Worm (Caenorhabditis elegans) whole organism, mixed stage, embryonic: ENCODE measurements around the gene D2023.4.
A peak's percentile ranks its signal among the peaks of the same experiment; 100 is the strongest.

Experiments
- M03D4.4 ChIP-seq: sonication (generic microtip); optimal IDR thresholded peaks from 2 replicates; lab custom pipeline; 2017; ENCODE audit warnings: mild to moderate bottlenecking, missing genetic modification characterization, missing compliant biosample characterization
- blmp-1 ChIP-seq: fragments of 150-350 bp; optimal IDR thresholded peaks from 2 replicates; lab custom pipeline; 2014; ENCODE audit warnings: missing biosample characterization, missing genetic modification characterization
- ceh-39 ChIP-seq: fragments of 150-350 bp; optimal IDR thresholded peaks from 2 replicates; lab custom pipeline; 2014; ENCODE audit warnings: missing biosample characterization, missing genetic modification characterization
- ceh-83 ChIP-seq: fragments of 200-800 bp; sonication (Bioruptor generic); optimal IDR thresholded peaks from 2 replicates; lab custom pipeline; 2018; ENCODE audit warnings: mild to moderate bottlenecking, missing genetic modification characterization, missing compliant biosample characterization
- ces-1 ChIP-seq: fragments of 150-350 bp; optimal IDR thresholded peaks from 2 replicates; lab custom pipeline; 2014; ENCODE audit warnings: missing biosample characterization, missing genetic modification reagents, missing genetic modification characterization
- cnd-1 ChIP-seq: fragments of 200-800 bp; sonication (Bioruptor generic); optimal IDR thresholded peaks from 2 replicates; lab custom pipeline; 2018; ENCODE audit warnings: mild to moderate bottlenecking, missing genetic modification characterization, missing compliant biosample characterization
- drap-1 ChIP-seq: fragments of 200-800 bp; sonication (Bioruptor generic); optimal IDR thresholded peaks from 3 replicates; lab custom pipeline; 2018; ENCODE audit warnings: mild to moderate bottlenecking, missing genetic modification characterization, missing compliant biosample characterization
- elt-1 ChIP-seq: sonication (generic microtip); optimal IDR thresholded peaks from 2 replicates; lab custom pipeline; 2017; ENCODE audit warnings: missing genetic modification characterization, mild to moderate bottlenecking, missing compliant biosample characterization, antibody characterized with exemption, moderate library complexity, borderline replicate concordance; ENCODE audit not compliant: insufficient read depth
- elt-3 ChIP-seq: fragments of 150-350 bp; optimal IDR thresholded peaks from 2 replicates; lab custom pipeline; 2014; ENCODE audit warnings: missing biosample characterization, missing genetic modification characterization
- flh-1 ChIP-seq: fragments of 200-800 bp; sonication (Bioruptor generic); optimal IDR thresholded peaks from 2 replicates; lab custom pipeline; 2018; ENCODE audit warnings: mild to moderate bottlenecking, missing genetic modification characterization, moderate library complexity, missing compliant biosample characterization
- ham-2 ChIP-seq: fragments of 200-800 bp; sonication (Bioruptor generic); optimal IDR thresholded peaks from 2 replicates; lab custom pipeline; 2018; ENCODE audit warnings: mild to moderate bottlenecking, missing genetic modification characterization, missing compliant biosample characterization
- hlh-1 ChIP-seq: fragments of 150-350 bp; optimal IDR thresholded peaks from 2 replicates; lab custom pipeline; 2014; ENCODE audit warnings: missing biosample characterization, missing genetic modification reagents, missing genetic modification characterization
- lin-13 ChIP-seq: fragments of 150-350 bp; optimal IDR thresholded peaks from 2 replicates; lab custom pipeline; 2014; ENCODE audit warnings: missing biosample characterization, missing genetic modification characterization
- lsy-2 ChIP-seq: fragments of 150-350 bp; optimal IDR thresholded peaks from 2 replicates; lab custom pipeline; 2014; ENCODE audit warnings: missing biosample characterization, missing genetic modification characterization
- mep-1 ChIP-seq: fragments of 150-350 bp; optimal IDR thresholded peaks from 2 replicates; lab custom pipeline; 2017; ENCODE audit warnings: missing biosample characterization, missing genetic modification reagents, missing genetic modification characterization, inconsistent platforms
- mls-2 ChIP-seq: sonication (generic microtip); optimal IDR thresholded peaks from 2 replicates; lab custom pipeline; 2016; ENCODE audit warnings: mild to moderate bottlenecking, missing genetic modification characterization, moderate library complexity, missing compliant biosample characterization
- nhr-12 ChIP-seq: fragments of 150-350 bp; optimal IDR thresholded peaks from 2 replicates; lab custom pipeline; 2014; ENCODE audit warnings: missing biosample characterization, missing genetic modification characterization
- nhr-2 ChIP-seq: fragments of 150-350 bp; optimal IDR thresholded peaks from 2 replicates; lab custom pipeline; 2014; ENCODE audit warnings: missing biosample characterization, missing genetic modification characterization
- nhr-28 ChIP-seq: fragments of 150-350 bp; optimal IDR thresholded peaks from 2 replicates; lab custom pipeline; 2014; ENCODE audit warnings: missing biosample characterization, missing genetic modification characterization
- nhr-76 ChIP-seq: sonication (generic microtip); optimal IDR thresholded peaks from 2 replicates; lab custom pipeline; 2017; ENCODE audit warnings: missing biosample characterization, missing genetic modification characterization
- pha-4 ChIP-seq: fragments of 150-350 bp; optimal IDR thresholded peaks from 2 replicates; lab custom pipeline; 2018; ENCODE audit warnings: missing biosample characterization, missing genetic modification reagents, missing genetic modification characterization
- snpc-4 ChIP-seq: fragments of 150-350 bp; optimal IDR thresholded peaks from 2 replicates; lab custom pipeline; 2014; ENCODE audit warnings: missing biosample characterization, missing genetic modification characterization
- sptf-1 ChIP-seq: sonication (generic microtip); optimal IDR thresholded peaks from 2 replicates; lab custom pipeline; 2017; ENCODE audit warnings: mild to moderate bottlenecking, missing genetic modification characterization, moderate library complexity, missing compliant biosample characterization
- tbx-8 ChIP-seq: fragments of 200-800 bp; sonication (Bioruptor generic); optimal IDR thresholded peaks from 2 replicates; lab custom pipeline; 2018; ENCODE audit warnings: mild to moderate bottlenecking, missing genetic modification characterization, moderate library complexity, missing compliant biosample characterization
- unc-39 ChIP-seq: fragments of 150-350 bp; optimal IDR thresholded peaks from 2 replicates; lab custom pipeline; 2014; ENCODE audit warnings: missing biosample characterization, missing genetic modification characterization
- unc-62 ChIP-seq: fragments of 150-350 bp; optimal IDR thresholded peaks from 2 replicates; lab custom pipeline; 2014; ENCODE audit warnings: missing biosample characterization, missing genetic modification reagents, missing genetic modification characterization
- ztf-11 ChIP-seq: fragments of 150-350 bp; optimal IDR thresholded peaks from 2 replicates; lab custom pipeline; 2014; ENCODE audit warnings: missing biosample characterization, missing genetic modification characterization

The D2023.4 gene

DNA sequence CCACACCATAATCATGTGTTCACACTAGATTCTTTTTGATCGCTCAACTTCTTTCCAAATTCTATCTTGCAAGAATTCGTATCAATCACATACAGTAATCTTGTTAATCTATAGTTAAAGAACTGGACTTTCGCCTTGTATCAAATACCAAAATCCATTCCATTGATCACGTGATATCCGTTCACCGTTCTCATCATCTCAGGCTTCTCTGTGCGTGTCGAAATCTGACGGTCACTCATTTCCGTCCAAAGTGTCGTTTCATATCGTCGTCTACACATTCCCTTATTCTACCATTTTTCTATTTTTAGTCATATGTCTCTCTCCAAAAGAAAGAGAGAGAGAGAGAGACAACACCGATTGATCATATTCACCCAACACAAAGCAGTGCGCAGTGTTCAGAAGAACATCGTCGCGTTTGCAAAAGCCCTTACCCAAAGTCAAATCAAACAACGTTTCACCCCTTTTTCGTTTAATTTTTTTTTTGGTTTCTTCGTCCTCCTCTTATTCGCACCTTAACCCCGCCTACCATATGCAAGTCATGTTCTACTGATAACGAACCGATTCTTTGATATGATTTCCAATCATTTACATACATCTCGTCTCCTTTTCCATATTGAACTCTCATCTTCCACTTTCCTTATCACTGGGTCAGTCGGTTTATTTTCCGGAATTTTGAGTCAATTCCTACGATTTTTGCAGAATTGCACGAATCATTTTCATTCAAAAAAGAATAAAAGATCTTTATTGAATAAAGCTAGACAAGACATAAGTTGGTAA lies 33.7 kb upstream of the D2023.4 start:
- no peak for TF ChIP-seq hlh-1 (tag; lab: Kevin White, UChicago)

DNA sequence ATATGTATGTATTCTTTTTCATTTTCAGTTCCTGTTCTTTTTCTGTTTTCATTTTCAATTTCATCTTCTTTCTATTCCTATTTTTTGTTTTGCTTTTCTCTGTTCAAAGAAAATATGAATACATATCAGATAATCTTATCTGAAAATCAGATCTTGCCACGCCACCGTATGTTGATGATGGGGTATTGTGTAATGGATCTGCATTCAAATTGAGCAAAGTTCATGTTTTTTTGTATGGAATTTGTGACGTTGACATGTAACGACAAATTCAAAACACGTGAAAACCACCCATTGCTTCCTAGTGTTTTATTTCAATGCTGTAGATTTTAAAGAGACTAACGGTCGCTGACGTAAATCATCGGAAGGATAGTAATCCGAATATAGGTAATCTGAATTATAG lies 32.7 kb upstream of the D2023.4 start:
- no peak for TF ChIP-seq flh-1 (GFP tag; lab: Kevin White, UChicago)
- peak; percentile 77 for TF ChIP-seq elt-1 (tag; lab: Kevin White, UChicago)

- TF ChIP-seq cnd-1 (tag; lab: Kevin White, UChicago), result no peak
- TF ChIP-seq nhr-2, result no peak
- no peak for TF ChIP-seq tbx-8 (GFP tag; lab: Kevin White, UChicago)
- no peak for TF ChIP-seq ceh-39 (tag; lab: Kevin White, UChicago)
- TF ChIP-seq lin-13 (tag; lab: Kevin White, UChicago), result no peak
- no peak for TF ChIP-seq ztf-11 (tag; lab: Kevin White, UChicago)
- no peak for TF ChIP-seq hlh-1 (tag; lab: Kevin White, UChicago)
- no peak for TF ChIP-seq drap-1 (GFP tag; lab: Kevin White, UChicago)
- no peak for TF ChIP-seq M03D4.4 (tag; lab: Kevin White, UChicago)
- no peak for TF ChIP-seq ceh-83 (GFP tag; lab: Kevin White, UChicago)
- no peak for TF ChIP-seq elt-3 (tag; lab: Kevin White, UChicago)
- no peak for TF ChIP-seq pha-4 (tag; lab: Kevin White, UChicago)
These were observed 32.2 kb upstream of the D2023.4 start for ce11 chrV:11857756-11858155.

DNA sequence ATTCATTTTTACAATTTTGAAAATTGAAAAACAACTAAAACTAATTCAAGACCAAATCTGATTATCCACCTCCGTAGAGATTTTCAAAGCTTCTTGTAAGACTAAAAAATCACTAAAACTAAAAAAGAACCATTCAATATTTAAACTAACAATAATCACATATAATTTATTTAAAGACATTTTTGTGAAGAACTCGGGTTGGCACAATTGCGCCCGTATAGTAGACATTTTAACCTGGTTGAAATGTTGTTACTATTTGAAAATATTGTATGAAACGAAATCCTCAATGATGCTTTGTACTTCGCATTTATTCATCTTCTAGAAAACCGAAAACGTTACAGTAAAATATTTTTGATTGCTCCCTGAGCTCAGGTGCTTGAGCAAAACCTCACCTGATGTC lies 30.5 kb upstream of the D2023.4 start:
- TF ChIP-seq unc-39 (tag; lab: Kevin White, UChicago) (no peak), nhr-12 (tag; lab: Kevin White, UChicago) (no peak), M03D4.4 (tag; lab: Kevin White, UChicago) (no peak), nhr-28 (tag; lab: Kevin White, UChicago) (no peak), unc-62 (GFP tag; lab: Kevin White, UChicago) (no peak), ces-1 (GFP tag; lab: Kevin White, UChicago) (no peak), nhr-2 (no peak), hlh-1 (tag; lab: Kevin White, UChicago) (no peak), lin-13 (tag; lab: Kevin White, UChicago) (no peak), elt-3 (tag; lab: Kevin White, UChicago) (no peak), ceh-83 (GFP tag; lab: Kevin White, UChicago) (no peak), cnd-1 (tag; lab: Kevin White, UChicago) (no peak), snpc-4 (no peak)

ce11 chrV:11854905-11855304 lies 29.3 kb upstream of the D2023.4 start:
- TF ChIP-seq ces-1 (GFP tag; lab: Kevin White, UChicago) (peak; percentile 95), elt-1 (tag; lab: Kevin White, UChicago) (no peak), ceh-39 (tag; lab: Kevin White, UChicago) (no peak), flh-1 (GFP tag; lab: Kevin White, UChicago) (no peak), mep-1 (tag; lab: Kevin White, UChicago) (no peak), nhr-76 (tag; lab: Kevin White, UChicago) (no peak), unc-39 (tag; lab: Kevin White, UChicago) (no peak)
- TF ChIP-seq, all 35 proteins: peak for 1

DNA sequence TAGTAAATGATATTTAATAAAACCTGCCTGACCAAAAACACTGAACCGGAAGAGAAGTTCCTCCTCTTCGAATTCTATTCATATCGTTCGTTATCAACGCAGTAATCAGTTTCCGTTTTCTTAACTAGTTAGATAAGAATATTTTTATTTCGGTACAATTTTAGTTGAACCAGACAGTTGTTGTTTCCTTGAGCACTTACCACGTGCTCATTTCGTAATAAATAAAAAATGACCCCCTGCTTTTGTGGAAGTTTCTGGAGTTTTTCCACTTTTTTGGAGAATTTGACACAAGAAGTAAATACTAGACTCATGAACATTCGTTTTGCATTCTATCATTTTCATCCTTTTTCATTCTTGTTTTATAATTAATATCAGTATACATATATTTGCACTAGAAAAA lies 28.2 kb upstream of the D2023.4 start:
- TF ChIP-seq tbx-8 (GFP tag; lab: Kevin White, UChicago) (no peak), sptf-1 (tag; lab: Kevin White, UChicago) (no peak), lsy-2 (no peak), mls-2 (tag; lab: Kevin White, UChicago) (no peak), blmp-1 (no peak), ceh-83 (GFP tag; lab: Kevin White, UChicago) (no peak), ham-2 (GFP tag; lab: Kevin White, UChicago) (no peak), mep-1 (tag; lab: Kevin White, UChicago) (no peak), elt-3 (tag; lab: Kevin White, UChicago) (no peak), flh-1 (GFP tag; lab: Kevin White, UChicago) (no peak), hlh-1 (tag; lab: Kevin White, UChicago) (no peak)
